Worm (Caenorhabditis elegans) whole organism, young adult: ENCODE measurements around the gene ZK353.9.

Experiments
- dpff-1 ChIP-seq: sonication (generic microtip); optimal IDR thresholded peaks from 2 replicates; lab custom pipeline; 2017; ENCODE audit warnings: mild to moderate bottlenecking, missing genetic modification characterization, missing compliant biosample characterization
- gei-17 ChIP-seq: fragments of 200-800 bp; sonication (Bioruptor generic); optimal IDR thresholded peaks from 2 replicates; lab custom pipeline; 2018; ENCODE audit warnings: mild to moderate bottlenecking, missing genetic modification characterization, missing compliant biosample characterization
- mcd-1 ChIP-seq: fragments of 200-800 bp; sonication (Bioruptor generic); IDR thresholded peaks from 2 replicates; pipeline ENCODE4 v1.3.6; 2022; ENCODE audit warnings: missing genetic modification reagents, missing genetic modification characterization, missing compliant biosample characterization
- nfya-1 ChIP-seq: sonication (generic microtip); optimal IDR thresholded peaks from 2 replicates; lab custom pipeline; 2017; ENCODE audit warnings: antibody characterized with exemption, missing compliant biosample characterization, missing genetic modification characterization, borderline replicate concordance; ENCODE audit not compliant: insufficient read depth
- nhr-179 ChIP-seq: sonication (generic microtip); optimal IDR thresholded peaks from 2 replicates; lab custom pipeline; 2016; ENCODE audit warnings: mild to moderate bottlenecking, missing genetic modification characterization, missing compliant biosample characterization
- pha-4 ChIP-seq: fragments of 150-350 bp; sonication (generic microtip); optimal IDR thresholded peaks from 2 replicates; lab custom pipeline; 2014; ENCODE audit warnings: missing biosample characterization, missing genetic modification reagents, missing genetic modification characterization
- unc-62 ChIP-seq: fragments of 150-350 bp; optimal IDR thresholded peaks from 2 replicates; lab custom pipeline; 2014; ENCODE audit warnings: missing biosample characterization, missing genetic modification reagents, missing genetic modification characterization

DNA sequence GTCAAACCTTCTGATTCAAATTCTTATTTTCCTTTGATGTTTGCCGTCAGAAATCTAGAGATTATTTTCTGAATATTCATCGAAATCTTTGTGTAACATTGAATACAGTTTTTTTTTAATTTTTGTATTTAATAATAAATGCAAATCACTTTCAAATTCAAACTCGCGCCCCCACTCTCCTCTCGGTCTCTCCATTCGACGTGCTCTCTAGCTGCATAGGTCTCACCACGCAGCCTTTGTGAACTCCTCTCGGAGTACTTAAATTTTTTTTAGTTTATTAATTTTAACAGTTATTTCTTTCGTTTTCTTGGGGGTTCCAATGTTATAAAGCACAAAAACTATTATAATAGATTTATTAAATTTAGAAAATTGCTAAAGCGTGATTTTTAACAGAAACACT is 39.1 kb upstream of the ZK353.9 start:
- TF ChIP-seq gei-17 (GFP tag; lab: Kevin White, UChicago) (no peak), dpff-1 (tag; lab: Kevin White, UChicago) (no peak), nhr-179 (tag; lab: Kevin White, UChicago) (no peak), pha-4 (tag; lab: Kevin White, UChicago) (no peak), unc-62 (GFP tag; lab: Kevin White, UChicago) (no peak), nfya-1 (tag; lab: Kevin White, UChicago) (no peak), mcd-1 (no peak)
